Worm (Caenorhabditis elegans): ENCODE results near the gene epic-3.
A peak's percentile ranks its signal among the peaks of the same experiment; 100 is the strongest.

ce11 chrIV:1687151-1687550 is 37.0 kb downstream of the epic-3 start:
- no peak for TF ChIP-seq hmbx-1 (tag; optimal IDR thresholded peaks at IDR 0.05)
- TF ChIP-seq F13C5.2 (tag; optimal IDR thresholded peaks at IDR 0.05): no peak
- peak; percentile 34 for TF ChIP-seq hnd-1 (tag; optimal IDR thresholded peaks at IDR 0.05)
- no peak for TF ChIP-seq tra-4 (tag; optimal IDR thresholded peaks at IDR 0.05)
- peak; percentile 1 for TF ChIP-seq aly-1 (tag; optimal IDR thresholded peaks at IDR 0.05)
- no peak for TF ChIP-seq ama-1 (optimal IDR thresholded peaks at IDR 0.05)
